Worm (Caenorhabditis elegans): ENCODE measurements around the gene taf-11.1.

taf-11.1 gene

DNA sequence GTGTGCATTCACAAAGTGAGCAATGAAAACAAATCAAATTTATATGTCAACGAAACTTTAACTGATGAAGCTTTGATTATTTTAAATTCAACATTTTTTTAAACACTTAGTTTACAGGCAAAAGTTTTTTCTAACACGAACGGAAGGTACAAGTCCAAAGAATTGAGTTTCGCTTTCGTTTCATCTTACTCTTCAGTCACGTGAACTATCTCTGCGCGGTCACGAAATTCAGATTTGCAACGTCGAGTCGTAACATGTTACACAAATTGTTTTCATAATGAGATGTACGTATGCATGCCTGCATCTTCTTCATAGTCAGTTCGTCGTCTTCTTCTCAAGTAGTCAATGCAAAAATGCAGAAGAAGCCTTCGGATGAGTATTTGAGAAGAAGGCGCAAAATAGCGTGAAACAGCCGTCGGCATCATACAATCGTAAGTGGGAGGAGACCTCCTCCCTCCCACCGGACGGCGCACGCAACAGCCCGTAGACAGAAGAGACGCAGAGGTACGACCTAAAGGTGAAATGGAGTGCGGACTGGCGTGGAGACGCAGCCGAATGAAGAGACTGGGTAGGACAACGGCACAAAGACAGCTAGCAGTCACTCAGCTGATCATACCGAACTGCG, 10.4 kb downstream of the taf-11.1 start, which contains the start of gene coel-1:
TSS of gene coel-1 (plus strand) at position 381 of the 625 bp plus-strand sequence.
- no peak for TF ChIP-seq ztf-4 (tag; optimal IDR thresholded peaks at IDR 0.05)
- no peak for TF ChIP-seq ceh-63 (GFP tag; optimal IDR thresholded peaks at IDR 0.05)
- TF ChIP-seq nhr-237 (tag; optimal IDR thresholded peaks at IDR 0.05), result no peak
- TF ChIP-seq snu-23 (GFP tag; optimal IDR thresholded peaks at IDR 0.05), result peak; percentile 69
- TF ChIP-seq aha-1 (tag; optimal IDR thresholded peaks at IDR 0.05), result no peak
- no peak for TF ChIP-seq Y116A8C.19 (tag; optimal IDR thresholded peaks at IDR 0.05; ENCODE audit: borderline replicate concordance)
- TF ChIP-seq blmp-1 (tag; optimal IDR thresholded peaks at IDR 0.05), result peak; percentile 75
- TF ChIP-seq nhr-19 (GFP tag; conservative IDR thresholded peaks at IDR 0.05), result peak; percentile 27
- TF ChIP-seq lin-39 (tag; optimal IDR thresholded peaks at IDR 0.05), result no peak
- TF ChIP-seq rnt-1 (tag; optimal IDR thresholded peaks at IDR 0.05), result peak; percentile 66
- no peak for TF ChIP-seq ets-5 (GFP tag; IDR thresholded peaks at IDR 0.05)
- peak; percentile 12 for TF ChIP-seq elt-2 (tag; optimal IDR thresholded peaks at IDR 0.05)
- TF ChIP-seq fkh-4 (tag; optimal IDR thresholded peaks at IDR 0.05; ENCODE audit: borderline replicate concordance), result no peak
- TF ChIP-seq nhr-47 (tag; optimal IDR thresholded peaks at IDR 0.05), result peak; percentile 58
- no peak for TF ChIP-seq grh-1 (GFP tag; IDR thresholded peaks at IDR 0.05)
- TF ChIP-seq tlp-1 (tag; optimal IDR thresholded peaks at IDR 0.05), result no peak
- TF ChIP-seq egl-13 (tag; optimal IDR thresholded peaks at IDR 0.05), result peak; percentile 56
- TF ChIP-seq C16A3.4 (tag; optimal IDR thresholded peaks at IDR 0.05), result peak; percentile 46
- TF ChIP-seq nhr-12 (tag; optimal IDR thresholded peaks at IDR 0.05), result no peak
- TF ChIP-seq C04F5.9 (tag; optimal IDR thresholded peaks at IDR 0.05), result no peak
- no peak for TF ChIP-seq vab-15 (tag; optimal IDR thresholded peaks at IDR 0.05)
- TF ChIP-seq xbp-1 (tag; optimal IDR thresholded peaks at IDR 0.05), result peak; percentile 37
- TF ChIP-seq lin-35 (GFP tag; optimal IDR thresholded peaks at IDR 0.05), result peak; percentile 27 to 58
- no peak for TF ChIP-seq unc-62 (GFP tag; optimal IDR thresholded peaks at IDR 0.05)
- no peak for TF ChIP-seq ceh-90 (tag; optimal IDR thresholded peaks at IDR 0.05)
- no peak for TF ChIP-seq mab-9 (GFP tag; IDR thresholded peaks at IDR 0.05)
- no peak for TF ChIP-seq hpl-2 (GFP tag; optimal IDR thresholded peaks at IDR 0.05)
- no peak for TF ChIP-seq unc-98 (GFP tag; IDR thresholded peaks at IDR 0.05)
- no peak for TF ChIP-seq ama-1 (optimal IDR thresholded peaks at IDR 0.05)
- no peak for TF ChIP-seq dpl-1 (GFP tag; optimal IDR thresholded peaks at IDR 0.05)
- peak in 1 of 2 experiments; percentile 68 for TF ChIP-seq mdl-1 (tag; optimal IDR thresholded peaks at IDR 0.05)
- TF ChIP-seq snpc-4 (tag; optimal IDR thresholded peaks at IDR 0.05), result no peak
- TF ChIP-seq mef-2 (tag; optimal IDR thresholded peaks at IDR 0.05), result no peak
- TF ChIP-seq unc-30 (tag; optimal IDR thresholded peaks at IDR 0.05), result no peak
- no peak for TF ChIP-seq hlh-17 (GFP tag; optimal IDR thresholded peaks at IDR 0.05; ENCODE audit: borderline replicate concordance)
- peak; percentile 60 for TF ChIP-seq nhr-20 (tag; optimal IDR thresholded peaks at IDR 0.05)
- TF ChIP-seq nhr-11 (tag; optimal IDR thresholded peaks at IDR 0.05), result no peak
- peak; percentile 32 for TF ChIP-seq skn-1 (tag; optimal IDR thresholded peaks at IDR 0.05)
- TF ChIP-seq ceh-88 (GFP tag; IDR thresholded peaks at IDR 0.05), result no peak
- peak; percentile 62 for TF ChIP-seq fkh-10 (GFP tag; optimal IDR thresholded peaks at IDR 0.05)
- no peak for TF ChIP-seq C34B4.2 (tag; optimal IDR thresholded peaks at IDR 0.05)
- peak; percentile 82 for TF ChIP-seq lin-14 (GFP tag; optimal IDR thresholded peaks at IDR 0.05)
- peak in 1 of 2 experiments; percentile 38 for TF ChIP-seq lsy-2 (tag; optimal IDR thresholded peaks at IDR 0.05)
- no peak for TF ChIP-seq nhr-76 (tag; optimal IDR thresholded peaks at IDR 0.05)
- no peak for TF ChIP-seq nhr-77 (tag; optimal IDR thresholded peaks at IDR 0.05)
- no peak for TF ChIP-seq aly-2 (tag; optimal IDR thresholded peaks at IDR 0.05)
- TF ChIP-seq F16B12.6 (tag; optimal IDR thresholded peaks at IDR 0.05), result peak; percentile 11
- no peak for TF ChIP-seq pax-3 (tag; optimal IDR thresholded peaks at IDR 0.05)
- TF ChIP-seq dsc-1 (tag; optimal IDR thresholded peaks at IDR 0.05), result peak; percentile 41
- TF ChIP-seq efl-3 (GFP tag; optimal IDR thresholded peaks at IDR 0.05), result no peak
- no peak for TF ChIP-seq lin-13 (GFP tag; optimal IDR thresholded peaks at IDR 0.05)
- peak in 1 of 2 experiments; percentile 37 for TF ChIP-seq ztf-11 (tag; optimal IDR thresholded peaks at IDR 0.05)
- no peak for TF ChIP-seq sup-37 (GFP tag; optimal IDR thresholded peaks at IDR 0.05)

Measured in whole organism, L1 larva.